Fruit fly (Drosophila melanogaster): ENCODE results near the gene CG9588.

Gene CG9588

dm6 chr3R:13683624-13684568, 7.4 kb upstream of the CG9588 start, which contains the start of gene flfl (continued):
- no peak for TF ChIP-seq CG15073 (GFP tag; optimal IDR thresholded peaks at IDR 0.05)
- TF ChIP-seq CG6272 (GFP tag; IDR thresholded peaks at IDR 0.05) = no peak
- TF ChIP-seq sens (GFP tag) = peak; percentile 78
- peak; percentile 90 for TF ChIP-seq Sry-δ (GFP tag; optimal IDR thresholded peaks at IDR 0.05)
- TF ChIP-seq CG33557 (GFP tag; optimal IDR thresholded peaks at IDR 0.05) = peak; percentile 1
- TF ChIP-seq Mad (GFP tag; optimal IDR thresholded peaks at IDR 0.05) = no peak
- TF ChIP-seq CG5180 (GFP tag; optimal IDR thresholded peaks at IDR 0.05) = peak; percentile 0
- peak; percentile 35 for TF ChIP-seq CG18764 (GFP tag; optimal IDR thresholded peaks at IDR 0.05)
- peak; percentile 39 for TF ChIP-seq CG3163 (GFP tag; optimal IDR thresholded peaks at IDR 0.05)
- no peak for TF ChIP-seq CG4360 (GFP tag; IDR thresholded peaks at IDR 0.05)
- TF ChIP-seq yki (optimal IDR thresholded peaks at IDR 0.05) = peak; percentile 97
- peak; percentile 6 for TF ChIP-seq btn (GFP tag; optimal IDR thresholded peaks at IDR 0.05)
- no peak for TF ChIP-seq Camta (GFP tag; optimal IDR thresholded peaks at IDR 0.05)
- no peak for TF ChIP-seq CG17802 (tag; optimal IDR thresholded peaks at IDR 0.05)
- no peak for TF ChIP-seq Asciz (GFP tag; optimal IDR thresholded peaks at IDR 0.05)
- TF ChIP-seq Fer1 (GFP tag; optimal IDR thresholded peaks at IDR 0.05) = peak; percentile 49
- TF ChIP-seq Med (GFP tag) = peak; percentile 90
- TF ChIP-seq CG2116 (GFP tag; optimal IDR thresholded peaks at IDR 0.05) = peak; percentile 98
- peak; percentile 54 for TF ChIP-seq trem (tag; optimal IDR thresholded peaks at IDR 0.05)
- TF ChIP-seq CG2199 (GFP tag; IDR thresholded peaks at IDR 0.05) = no peak
- TF ChIP-seq luna (GFP tag; optimal IDR thresholded peaks at IDR 0.05) = no peak
- TF ChIP-seq CG2678 (tag; optimal IDR thresholded peaks at IDR 0.05) = peak; percentile 13
- no peak for TF ChIP-seq fd102C (GFP tag; optimal IDR thresholded peaks at IDR 0.05)
- TF ChIP-seq CG12219 (GFP tag; optimal IDR thresholded peaks at IDR 0.05) = peak; percentile 24
- TF ChIP-seq CG10147 (GFP tag; optimal IDR thresholded peaks at IDR 0.05) = no peak
- no peak for TF ChIP-seq Mrtf (GFP tag; IDR thresholded peaks at IDR 0.05)
- no peak for TF ChIP-seq run (tag; optimal IDR thresholded peaks at IDR 0.05)
- peak; percentile 78 for TF ChIP-seq CG1603 (tag; optimal IDR thresholded peaks at IDR 0.05)
- TF ChIP-seq Awh (GFP tag; IDR thresholded peaks at IDR 0.05) = no peak
- TF ChIP-seq pan (optimal IDR thresholded peaks at IDR 0.05) = no peak
- TF ChIP-seq pan (GFP tag; optimal IDR thresholded peaks at IDR 0.05 in 1 of 2, IDR thresholded peaks at IDR 0.05 in 1 of 2) = no peak
- TF ChIP-seq pho (GFP tag; optimal IDR thresholded peaks at IDR 0.05) = no peak
- peak; percentile 35 for TF ChIP-seq CoRest (tag; optimal IDR thresholded peaks at IDR 0.05)
- no peak for TF ChIP-seq nerfin-2 (GFP tag; IDR thresholded peaks at IDR 0.05; ENCODE audit: partially characterized antibody)
- TF ChIP-seq zen2 (GFP tag; IDR thresholded peaks at IDR 0.05; ENCODE audit: partially characterized antibody) = no peak
- TF ChIP-seq CG5245 (GFP tag; optimal IDR thresholded peaks at IDR 0.05) = no peak
- TF ChIP-seq Abd-B (GFP tag; optimal IDR thresholded peaks at IDR 0.05) = no peak
- no peak for TF ChIP-seq CG18262 (tag; optimal IDR thresholded peaks at IDR 0.05)
- no peak for TF ChIP-seq sima (GFP tag; optimal IDR thresholded peaks at IDR 0.05)
- TF ChIP-seq Xbp1 (GFP tag; optimal IDR thresholded peaks at IDR 0.05) = no peak
- TF ChIP-seq otp (GFP tag; IDR thresholded peaks at IDR 0.05) = no peak
- no peak for TF ChIP-seq oc (tag; optimal IDR thresholded peaks at IDR 0.05)
- TF ChIP-seq Bdp1 (GFP tag; optimal IDR thresholded peaks at IDR 0.05) = peak; percentile 7
- no peak for TF ChIP-seq lov (optimal IDR thresholded peaks at IDR 0.05)
- no peak for TF ChIP-seq lov (GFP tag; IDR thresholded peaks at IDR 0.05)
- TF ChIP-seq bbx (GFP tag; IDR thresholded peaks at IDR 0.05; ENCODE audit: partially characterized antibody) = no peak
- TF ChIP-seq CG11695 (GFP tag; IDR thresholded peaks at IDR 0.05) = no peak
- TF ChIP-seq mld (GFP tag; IDR thresholded peaks at IDR 0.05; ENCODE audit: partially characterized antibody) = no peak
- no peak for TF ChIP-seq Sox100B (GFP tag; optimal IDR thresholded peaks at IDR 0.05)
- TF ChIP-seq grau (tag; optimal IDR thresholded peaks at IDR 0.05) = no peak
